Fruit fly (Drosophila melanogaster): ENCODE data around the gene Rim.

Gene Rim

dm6 chr3R:17946246-17946645 is 29.9 kb upstream of the Rim start:
- no peak for TF ChIP-seq cic (GFP tag; optimal IDR thresholded peaks at IDR 0.05)
- TF ChIP-seq tj (GFP tag; optimal IDR thresholded peaks at IDR 0.05) = no peak
- no peak for TF ChIP-seq toe (GFP tag; optimal IDR thresholded peaks at IDR 0.05)
- no peak for TF ChIP-seq CG12768 (GFP tag; optimal IDR thresholded peaks at IDR 0.05)
- TF ChIP-seq Hr96 (GFP tag; optimal IDR thresholded peaks at IDR 0.05) = no peak
- no peak for TF ChIP-seq Mnt (GFP tag; optimal IDR thresholded peaks at IDR 0.05)
- no peak for TF ChIP-seq CG7045 (GFP tag; optimal IDR thresholded peaks at IDR 0.05)
- TF ChIP-seq CG11617 (GFP tag; optimal IDR thresholded peaks at IDR 0.05) = no peak
- no peak for TF ChIP-seq bab1 (GFP tag; optimal IDR thresholded peaks at IDR 0.05)
- no peak for TF ChIP-seq CG5204 (GFP tag; optimal IDR thresholded peaks at IDR 0.05)
- TF ChIP-seq CG14711 (tag; optimal IDR thresholded peaks at IDR 0.05) = no peak
- TF ChIP-seq pad (GFP tag; optimal IDR thresholded peaks at IDR 0.05) = no peak
- no peak for TF ChIP-seq CG1620 (GFP tag; optimal IDR thresholded peaks at IDR 0.05)
- no peak for TF ChIP-seq Clk (GFP tag; optimal IDR thresholded peaks at IDR 0.05)
- TF ChIP-seq cnc (optimal IDR thresholded peaks at IDR 0.05) = no peak
- TF ChIP-seq ovo (GFP tag; optimal IDR thresholded peaks at IDR 0.05) = no peak
- no peak for TF ChIP-seq CG7101 (tag; optimal IDR thresholded peaks at IDR 0.05)
- TF ChIP-seq Crg-1 (GFP tag; optimal IDR thresholded peaks at IDR 0.05) = no peak
- TF ChIP-seq kay (GFP tag; ENCODE audit: borderline replicate concordance) = no peak
- no peak for TF ChIP-seq CG33017 (tag; optimal IDR thresholded peaks at IDR 0.05)

DNA sequence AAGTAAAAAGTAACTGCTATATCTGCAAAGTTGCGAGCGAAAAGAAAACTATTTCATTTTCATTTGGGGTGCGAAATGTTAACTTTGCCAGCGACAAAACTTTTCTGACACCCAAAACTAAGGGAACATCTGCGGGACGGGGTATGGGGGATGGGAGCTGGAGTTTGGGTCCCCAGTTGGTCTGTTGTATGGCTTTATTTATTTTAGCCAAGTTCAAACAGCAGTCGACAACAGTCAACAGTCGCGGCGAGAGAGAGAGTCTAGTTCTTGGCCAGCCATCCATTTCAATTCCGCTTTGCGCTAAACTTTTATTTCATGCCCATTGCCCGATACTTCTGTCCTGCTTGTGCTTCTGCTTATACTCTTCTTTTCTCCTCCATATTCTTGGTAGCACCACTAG is 29.4 kb upstream of the Rim start:
- TF ChIP-seq CG14711 (tag; optimal IDR thresholded peaks at IDR 0.05) (no peak), CG12768 (GFP tag; optimal IDR thresholded peaks at IDR 0.05) (no peak), toe (GFP tag; optimal IDR thresholded peaks at IDR 0.05) (no peak), cic (GFP tag; optimal IDR thresholded peaks at IDR 0.05) (no peak), CG7101 (tag; optimal IDR thresholded peaks at IDR 0.05) (no peak), Hr96 (GFP tag; optimal IDR thresholded peaks at IDR 0.05) (no peak), ovo (GFP tag; optimal IDR thresholded peaks at IDR 0.05) (no peak), tj (GFP tag; optimal IDR thresholded peaks at IDR 0.05) (no peak), Clk (GFP tag; optimal IDR thresholded peaks at IDR 0.05) (no peak), CG33017 (tag; optimal IDR thresholded peaks at IDR 0.05) (no peak)

dm6 chr3R:17944296-17944695 is 27.9 kb upstream of the Rim start:
- no peak for TF ChIP-seq CG7045 (GFP tag; optimal IDR thresholded peaks at IDR 0.05)
- no peak for TF ChIP-seq Mnt (GFP tag; optimal IDR thresholded peaks at IDR 0.05)
- TF ChIP-seq CG33017 (tag; optimal IDR thresholded peaks at IDR 0.05) = no peak
- peak; percentile 61 for TF ChIP-seq tj (GFP tag; optimal IDR thresholded peaks at IDR 0.05)

DNA sequence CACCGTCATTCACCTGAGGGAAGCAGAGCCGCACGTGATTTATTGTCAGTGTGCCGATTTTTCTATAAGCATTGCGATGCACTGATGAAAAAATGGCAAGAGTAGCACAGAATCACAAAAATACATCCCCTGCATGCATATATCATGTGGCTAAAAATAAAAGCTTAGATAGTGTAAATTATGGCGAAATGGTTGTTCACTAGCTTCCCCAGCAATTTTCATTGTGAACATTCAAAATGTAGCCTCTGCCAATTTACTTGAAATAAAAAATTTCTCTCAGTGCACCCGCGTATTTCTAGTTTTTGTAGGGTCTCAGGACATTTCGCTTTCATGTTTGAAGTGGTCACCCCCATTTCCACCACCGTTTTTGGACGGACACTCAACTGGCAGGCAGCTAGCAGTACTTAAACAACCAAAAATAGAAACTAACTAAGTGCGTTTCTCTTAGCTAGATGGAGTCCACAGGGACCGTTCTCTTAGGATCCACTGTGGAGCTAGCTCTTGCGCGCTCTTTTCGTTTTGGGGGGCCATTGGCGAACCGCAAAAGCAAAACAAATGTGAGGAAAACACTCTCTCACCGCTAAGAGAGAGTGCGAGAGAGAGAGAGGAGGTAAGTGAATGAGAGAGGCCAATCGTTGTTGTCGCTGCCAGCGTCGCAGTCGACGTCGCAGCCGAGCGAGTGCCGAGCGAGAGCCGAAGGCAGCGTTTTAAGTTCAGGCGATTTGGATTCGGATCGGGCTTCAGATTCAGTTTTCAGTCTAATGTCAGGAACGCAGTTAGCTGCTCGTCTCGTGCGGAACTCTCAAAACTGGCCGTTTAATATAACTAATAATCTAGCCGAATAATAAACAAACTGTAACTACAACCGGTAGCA is 27.2 kb upstream of the Rim start:
- TF ChIP-seq Crg-1 (GFP tag; optimal IDR thresholded peaks at IDR 0.05) (no peak), CG33017 (tag; optimal IDR thresholded peaks at IDR 0.05) (peak; percentile 41)

- no peak for TF ChIP-seq CG33017 (tag; optimal IDR thresholded peaks at IDR 0.05)
- no peak for TF ChIP-seq Hr96 (GFP tag; optimal IDR thresholded peaks at IDR 0.05)
These were observed 24.7 kb upstream of the Rim start for dm6 chr3R:17941086-17941485.

- TF ChIP-seq bab1 (GFP tag; optimal IDR thresholded peaks at IDR 0.05) = no peak
- TF ChIP-seq CG12768 (GFP tag; optimal IDR thresholded peaks at IDR 0.05) = no peak
- no peak for TF ChIP-seq Clk (GFP tag; optimal IDR thresholded peaks at IDR 0.05)
- TF ChIP-seq CG7045 (GFP tag; optimal IDR thresholded peaks at IDR 0.05) = no peak
- no peak for TF ChIP-seq CG5204 (GFP tag; optimal IDR thresholded peaks at IDR 0.05)
- TF ChIP-seq CG11617 (GFP tag; optimal IDR thresholded peaks at IDR 0.05) = no peak
- no peak for TF ChIP-seq pad (GFP tag; optimal IDR thresholded peaks at IDR 0.05)
- no peak for TF ChIP-seq cic (GFP tag; optimal IDR thresholded peaks at IDR 0.05)
- no peak for TF ChIP-seq CG7101 (tag; optimal IDR thresholded peaks at IDR 0.05)
- no peak for TF ChIP-seq kay (GFP tag; ENCODE audit: borderline replicate concordance)
These were observed 22.3 kb upstream of the Rim start for dm6 chr3R:17938713-17939112.

dm6 chr3R:17934752-17935151 is 18.4 kb upstream of the Rim start:
- TF ChIP-seq CG33017 (tag; optimal IDR thresholded peaks at IDR 0.05) (no peak), pad (GFP tag; optimal IDR thresholded peaks at IDR 0.05) (no peak), Hr96 (GFP tag; optimal IDR thresholded peaks at IDR 0.05) (no peak)

DNA sequence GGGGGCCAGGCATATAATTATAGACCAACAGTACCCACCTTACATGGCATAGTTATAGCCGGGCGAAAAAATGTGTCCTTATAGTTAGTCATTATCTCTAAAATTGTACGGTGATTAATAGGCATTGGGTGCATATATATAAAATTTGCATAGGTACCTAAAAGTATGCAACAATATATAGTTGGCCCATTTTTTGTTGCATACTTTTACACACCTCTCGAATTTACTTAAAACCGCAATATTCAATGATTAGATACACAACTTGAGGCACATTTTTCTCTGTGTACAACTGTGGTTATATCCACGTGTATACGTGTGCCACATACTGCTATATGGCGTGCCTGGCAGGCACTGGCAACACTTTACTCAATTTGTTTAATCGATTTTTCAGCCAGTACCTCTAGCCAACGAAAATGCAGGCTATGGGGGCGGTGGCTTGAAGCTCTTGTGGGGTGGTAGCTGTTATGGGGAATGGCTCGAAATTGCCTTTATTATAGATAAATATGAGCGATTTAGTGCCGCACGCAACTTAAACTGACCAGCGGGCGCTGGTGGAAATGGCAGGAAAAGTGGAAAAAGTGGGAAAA is 16.3 kb upstream of the Rim start:
- TF ChIP-seq bab1 (GFP tag; optimal IDR thresholded peaks at IDR 0.05) (no peak), Hr96 (GFP tag; optimal IDR thresholded peaks at IDR 0.05) (no peak), CG7045 (GFP tag; optimal IDR thresholded peaks at IDR 0.05) (no peak), kay (GFP tag; ENCODE audit: borderline replicate concordance) (no peak), CG11617 (GFP tag; optimal IDR thresholded peaks at IDR 0.05) (no peak), cic (GFP tag; optimal IDR thresholded peaks at IDR 0.05) (no peak), CG7101 (tag; optimal IDR thresholded peaks at IDR 0.05) (no peak), pad (GFP tag; optimal IDR thresholded peaks at IDR 0.05) (no peak), CG14711 (tag; optimal IDR thresholded peaks at IDR 0.05) (no peak), CG33017 (tag; optimal IDR thresholded peaks at IDR 0.05) (no peak), CG5204 (GFP tag; optimal IDR thresholded peaks at IDR 0.05) (no peak), CG12768 (GFP tag; optimal IDR thresholded peaks at IDR 0.05) (no peak), Mnt (GFP tag; optimal IDR thresholded peaks at IDR 0.05) (no peak), ovo (GFP tag; optimal IDR thresholded peaks at IDR 0.05) (no peak), tj (GFP tag; optimal IDR thresholded peaks at IDR 0.05) (no peak), CG1620 (GFP tag; optimal IDR thresholded peaks at IDR 0.05) (no peak), Crg-1 (GFP tag; optimal IDR thresholded peaks at IDR 0.05) (no peak)

Measured in whole organism, adult.